Worm (Caenorhabditis elegans) whole organism, L1 larva: Measurements from ENCODE around the gene arrd-7.

Experiments used
- C34B4.2 ChIP-seq: sonication (generic microtip); optimal IDR thresholded peaks from 2 replicates; lab custom pipeline; 2017; ENCODE audit warnings: mild to moderate bottlenecking, missing genetic modification characterization, missing compliant biosample characterization
- ceh-8 ChIP-seq: fragments of 200-800 bp; sonication (Bioruptor generic); optimal IDR thresholded peaks from 2 replicates; lab custom pipeline; 2018; ENCODE audit warnings: mild to moderate bottlenecking, missing genetic modification characterization, moderate library complexity, missing compliant biosample characterization
- ceh-82 ChIP-seq, 3 experiments: fragments of 150-350 bp in 1 of 3; sonication (generic microtip) in 2 of 3; optimal IDR thresholded peaks; 2 replicates each; lab custom pipeline; 2014 to 2017; ENCODE audit warnings: missing biosample characterization in 3 of 3, missing genetic modification characterization in 3 of 3
- ceh-88 ChIP-seq: fragments of 200-800 bp; sonication (Bioruptor generic); IDR thresholded peaks from 2 replicates; pipeline ENCODE4 v1.3.6; 2022; ENCODE audit warnings: missing genetic modification characterization, missing compliant biosample characterization
- ceh-90 ChIP-seq: sonication (generic microtip); optimal IDR thresholded peaks from 2 replicates; lab custom pipeline; 2016; ENCODE audit warnings: missing genetic modification characterization, missing compliant biosample characterization
- efl-1 ChIP-seq, 4 experiments: fragments of 150-350 bp; optimal IDR thresholded peaks in 3 of 4; peaks in 1 of 4; 1 replicate in 1 of 4; 2 replicates in 3 of 4; lab custom pipeline; 2014; ENCODE audit warnings: missing biosample characterization in 2 of 4, missing genetic modification characterization in 2 of 4, missing genetic modification reagents in 2 of 4
- elt-2 ChIP-seq: sonication (generic microtip); optimal IDR thresholded peaks from 2 replicates; lab custom pipeline; 2016; ENCODE audit warnings: missing genetic modification characterization, mild to moderate bottlenecking, inconsistent platforms, missing compliant biosample characterization, missing genetic modification reagents
- fkh-4 ChIP-seq: sonication (generic microtip); optimal IDR thresholded peaks from 2 replicates; lab custom pipeline; 2016; ENCODE audit warnings: missing compliant biosample characterization, missing genetic modification characterization, borderline replicate concordance
- fkh-8 ChIP-seq: sonication (generic microtip); optimal IDR thresholded peaks from 2 replicates; lab custom pipeline; 2016; ENCODE audit warnings: mild to moderate bottlenecking, missing genetic modification characterization, missing compliant biosample characterization
- hlh-4 ChIP-seq: sonication (generic microtip); optimal IDR thresholded peaks from 2 replicates; lab custom pipeline; 2016; ENCODE audit warnings: mild to moderate bottlenecking, missing genetic modification characterization, missing compliant biosample characterization
- hpl-2 ChIP-seq: fragments of 150-350 bp; optimal IDR thresholded peaks from 2 replicates; lab custom pipeline; 2014; ENCODE audit warnings: missing biosample characterization, missing genetic modification reagents, missing genetic modification characterization
- isw-1 ChIP-seq: fragments of 200-800 bp; sonication (Bioruptor generic); IDR thresholded peaks from 2 replicates; pipeline ENCODE4 v1.3.6; 2022; ENCODE audit warnings: missing genetic modification characterization, missing compliant biosample characterization
- lin-13 ChIP-seq: fragments of 150-350 bp; optimal IDR thresholded peaks from 2 replicates; lab custom pipeline; 2014; ENCODE audit warnings: missing biosample characterization, missing genetic modification reagents, missing genetic modification characterization
- lin-14 ChIP-seq: fragments of 200-800 bp; sonication (Bioruptor generic); optimal IDR thresholded peaks from 2 replicates; lab custom pipeline; 2018; ENCODE audit warnings: mild to moderate bottlenecking, missing genetic modification characterization, moderate library complexity, missing compliant biosample characterization
- lin-35 ChIP-seq, 2 experiments: fragments of 150-350 bp; optimal IDR thresholded peaks; 2 replicates each; lab custom pipeline; 2014; ENCODE audit warnings: missing biosample characterization in 2 of 2, missing genetic modification characterization in 2 of 2, missing genetic modification reagents in 2 of 2
- lin-39 ChIP-seq: fragments of 150-350 bp; optimal IDR thresholded peaks from 2 replicates; lab custom pipeline; 2014; ENCODE audit warnings: missing biosample characterization, missing genetic modification reagents, missing genetic modification characterization
- lsy-2 ChIP-seq, 2 experiments: fragments of 150-350 bp; optimal IDR thresholded peaks; 2 replicates each; lab custom pipeline; 2014; ENCODE audit warnings: missing biosample characterization in 2 of 2, missing genetic modification characterization in 2 of 2
- mab-9 ChIP-seq: fragments of 200-800 bp; sonication (Bioruptor generic); IDR thresholded peaks from 2 replicates; pipeline ENCODE4 v1.3.6; 2022; ENCODE audit warnings: missing genetic modification reagents, missing genetic modification characterization, missing compliant biosample characterization
- mef-2 ChIP-seq: fragments of 150-350 bp; optimal IDR thresholded peaks from 2 replicates; lab custom pipeline; 2014; ENCODE audit warnings: missing biosample characterization, missing genetic modification characterization
- mep-1 ChIP-seq: fragments of 150-350 bp; optimal IDR thresholded peaks from 2 replicates; lab custom pipeline; 2014; ENCODE audit warnings: missing biosample characterization, missing genetic modification characterization
- nhr-20 ChIP-seq: sonication (generic microtip); optimal IDR thresholded peaks from 2 replicates; lab custom pipeline; 2016; ENCODE audit warnings: mild to moderate bottlenecking, missing genetic modification characterization, missing compliant biosample characterization
- nhr-47 ChIP-seq: sonication (generic microtip); optimal IDR thresholded peaks from 2 replicates; lab custom pipeline; 2016; ENCODE audit warnings: mild to moderate bottlenecking, missing genetic modification characterization, moderate library complexity, missing compliant biosample characterization
- nhr-85 ChIP-seq: sonication (generic microtip); peaks from one replicate; lab custom pipeline; 2016; ENCODE audit warnings: missing genetic modification characterization, inconsistent platforms, missing compliant biosample characterization
- nhr-90 ChIP-seq: sonication (generic microtip); optimal IDR thresholded peaks from 2 replicates; lab custom pipeline; 2016; ENCODE audit warnings: mild to moderate bottlenecking, missing genetic modification characterization, missing compliant biosample characterization; ENCODE audit not compliant: poor library complexity
- pax-3 ChIP-seq: fragments of 200-800 bp; sonication (Bioruptor generic); optimal IDR thresholded peaks from 2 replicates; lab custom pipeline; 2018; ENCODE audit warnings: mild to moderate bottlenecking, missing genetic modification characterization, moderate library complexity, missing compliant biosample characterization
- pqm-1 ChIP-seq: sonication (generic microtip); optimal IDR thresholded peaks from 3 replicates; lab custom pipeline; 2017; ENCODE audit warnings: missing biosample characterization, missing genetic modification characterization
- sptf-1 ChIP-seq: fragments of 150-350 bp; optimal IDR thresholded peaks from 2 replicates; lab custom pipeline; 2014; ENCODE audit warnings: missing biosample characterization, missing genetic modification characterization
- tbx-2 ChIP-seq: sonication (generic microtip); optimal IDR thresholded peaks from 2 replicates; lab custom pipeline; 2016; ENCODE audit warnings: missing genetic modification characterization, missing compliant biosample characterization
- unc-62 ChIP-seq: fragments of 150-350 bp; optimal IDR thresholded peaks from 2 replicates; lab custom pipeline; 2014; ENCODE audit warnings: missing biosample characterization, missing genetic modification reagents, missing genetic modification characterization
- unc-98 ChIP-seq: fragments of 200-800 bp; sonication (Bioruptor generic); IDR thresholded peaks from 2 replicates; pipeline ENCODE4 v1.3.6; 2022; ENCODE audit warnings: missing genetic modification characterization, missing compliant biosample characterization
- zag-1 ChIP-seq: fragments of 150-350 bp; optimal IDR thresholded peaks from 2 replicates; lab custom pipeline; 2014; ENCODE audit warnings: missing biosample characterization, missing genetic modification characterization
- zip-4 ChIP-seq: fragments of 200-800 bp; sonication (Bioruptor generic); optimal IDR thresholded peaks from 2 replicates; lab custom pipeline; 2018; ENCODE audit warnings: mild to moderate bottlenecking, missing genetic modification characterization, moderate library complexity, missing compliant biosample characterization
- ztf-11 ChIP-seq, 2 experiments: sonication (generic microtip); optimal IDR thresholded peaks; 2 replicates each; lab custom pipeline; 2016 to 2017; ENCODE audit warnings: missing genetic modification characterization in 2 of 2, missing biosample characterization in 1 of 2, missing compliant biosample characterization in 1 of 2

Gene arrd-7

ce11 chrII:12040167-12040566 lies 22.3 kb downstream of the arrd-7 start (continued):
- TF ChIP-seq ztf-11 (tag; optimal IDR thresholded peaks at IDR 0.05; lab: Kevin White, UChicago), result no peak
- TF ChIP-seq C34B4.2 (tag; lab: Kevin White, UChicago), result no peak
- no peak for TF ChIP-seq ceh-88
- no peak for TF ChIP-seq mef-2 (tag; lab: Kevin White, UChicago)
- no peak for TF ChIP-seq sptf-1 (tag; lab: Kevin White, UChicago)
- TF ChIP-seq elt-2 (tag; lab: Kevin White, UChicago), result peak; percentile 51
- no peak for TF ChIP-seq ceh-8 (GFP tag; lab: Kevin White, UChicago)
- TF ChIP-seq ceh-90, result no peak
- no peak for TF ChIP-seq lin-13 (GFP tag; lab: Kevin White, UChicago)

ce11 chrII:12039039-12039438 lies 23.4 kb downstream of the arrd-7 start, which contains the start of gene tpi-1:
TSS of gene tpi-1 (minus strand) at chrII:12039139.
- TF ChIP-seq hlh-4 (tag; lab: Kevin White, UChicago), result no peak
- TF ChIP-seq nhr-85 (tag; lab: Kevin White, UChicago), result peak; percentile 62

- TF ChIP-seq mab-9 (GFP tag; lab: Robert Waterston, UW) (no peak), lin-13 (GFP tag; lab: Kevin White, UChicago) (no peak), elt-2 (tag; lab: Kevin White, UChicago) (no peak), efl-1 (optimal IDR thresholded peaks at IDR 0.05; lab: Kevin White, UChicago) (no peak), efl-1 (GFP tag; optimal IDR thresholded peaks at IDR 0.05 in 1 of 2; lab: Kevin White, UChicago) (peak in 1 of 2 experiments; percentile 49)
Observed at ce11 chrII:12036516-12036915, 25.9 kb downstream of the arrd-7 start, which contains the start of gene cyn-16. TSS of gene cyn-16 (minus strand) at chrII:12036742.

- no peak for TF ChIP-seq zip-4 (GFP tag; lab: Kevin White, UChicago)
- no peak for TF ChIP-seq nhr-47 (tag; lab: Kevin White, UChicago)
- TF ChIP-seq lin-14 (GFP tag; lab: Kevin White, UChicago), result no peak
- no peak for TF ChIP-seq unc-98 (GFP tag; lab: Robert Waterston, UW)
- TF ChIP-seq zag-1 (tag; lab: Kevin White, UChicago), result no peak
- TF ChIP-seq mep-1 (tag; lab: Kevin White, UChicago), result no peak
- no peak for TF ChIP-seq pax-3 (tag; lab: Kevin White, UChicago)
- TF ChIP-seq isw-1 (GFP tag; lab: Robert Waterston, UW), result no peak
- no peak for TF ChIP-seq hpl-2 (GFP tag; lab: Kevin White, UChicago)
- no peak for TF ChIP-seq lsy-2 (tag; optimal IDR thresholded peaks at IDR 0.05; lab: Kevin White, UChicago)
- TF ChIP-seq fkh-4 (tag; lab: Kevin White, UChicago), result no peak
- TF ChIP-seq tbx-2 (tag; lab: Kevin White, UChicago), result no peak
- TF ChIP-seq fkh-8 (tag; lab: Kevin White, UChicago), result no peak
- no peak for TF ChIP-seq nhr-90
- TF ChIP-seq lin-35 (GFP tag; optimal IDR thresholded peaks at IDR 0.05; lab: Kevin White, UChicago), result no peak
- no peak for TF ChIP-seq unc-62 (GFP tag; lab: Kevin White, UChicago)
- no peak for TF ChIP-seq nhr-20 (tag; lab: Kevin White, UChicago)
- no peak for TF ChIP-seq lin-39 (tag; lab: Kevin White, UChicago)
Observed at ce11 chrII:12036075-12036474, 26.3 kb downstream of the arrd-7 start.

ce11 chrII:12028707-12029106 lies 33.7 kb downstream of the arrd-7 start:
- no peak for TF ChIP-seq pqm-1 (tag; lab: Kevin White, UChicago)
- no peak for TF ChIP-seq ceh-82 (tag; optimal IDR thresholded peaks at IDR 0.05; lab: Kevin White, UChicago)
